Worm (Caenorhabditis elegans) whole organism, L1 larva: ENCODE measurements around the gene ZK742.6.

Experiments used
- C04F5.9 ChIP-seq: sonication (generic microtip); optimal IDR thresholded peaks from 2 replicates; lab custom pipeline; 2016; ENCODE audit warnings: missing genetic modification characterization, missing compliant biosample characterization
- aha-1 ChIP-seq: fragments of 150-350 bp; optimal IDR thresholded peaks from 2 replicates; lab custom pipeline; 2014; ENCODE audit warnings: missing biosample characterization, missing genetic modification characterization
- ceh-88 ChIP-seq: fragments of 200-800 bp; sonication (Bioruptor generic); IDR thresholded peaks from 2 replicates; pipeline ENCODE4 v1.3.6; 2022; ENCODE audit warnings: missing genetic modification characterization, missing compliant biosample characterization
- dpl-1 ChIP-seq, 3 experiments: fragments of 150-350 bp in 2 of 3; sonication (generic microtip) in 1 of 3; optimal IDR thresholded peaks; 2 replicates each; lab custom pipeline; 2014 to 2017; ENCODE audit warnings: missing biosample characterization in 3 of 3, missing genetic modification characterization in 3 of 3, missing genetic modification reagents in 3 of 3
- dsc-1 ChIP-seq: sonication (generic microtip); optimal IDR thresholded peaks from 2 replicates; lab custom pipeline; 2016; ENCODE audit warnings: mild to moderate bottlenecking, missing genetic modification characterization, missing compliant biosample characterization
- efl-1 ChIP-seq, 4 experiments: fragments of 150-350 bp; optimal IDR thresholded peaks in 3 of 4; peaks in 1 of 4; 1 replicate in 1 of 4; 2 replicates in 3 of 4; lab custom pipeline; 2014; ENCODE audit warnings: missing biosample characterization in 2 of 4, missing genetic modification characterization in 2 of 4, missing genetic modification reagents in 2 of 4
- efl-3 ChIP-seq: fragments of 200-800 bp; sonication (Bioruptor generic); optimal IDR thresholded peaks from 2 replicates; lab custom pipeline; 2018; ENCODE audit warnings: mild to moderate bottlenecking, missing genetic modification characterization, missing compliant biosample characterization
- egl-27 ChIP-seq, 2 experiments: fragments of 150-350 bp in 1 of 2; sonication (generic microtip); optimal IDR thresholded peaks; 3 replicates each; lab custom pipeline; 2017 to 2018; ENCODE audit warnings: missing biosample characterization in 2 of 2, missing genetic modification characterization in 2 of 2, missing genetic modification reagents in 2 of 2
- elt-3 ChIP-seq, 6 experiments: fragments of 150-350 bp in 1 of 6; sonication (generic microtip); optimal IDR thresholded peaks; 2 replicates each; lab custom pipeline; 2017 to 2018; ENCODE audit warnings: missing biosample characterization in 6 of 6, missing genetic modification characterization in 6 of 6, inconsistent platforms in 1 of 6
- hlh-4 ChIP-seq: sonication (generic microtip); optimal IDR thresholded peaks from 2 replicates; lab custom pipeline; 2016; ENCODE audit warnings: mild to moderate bottlenecking, missing genetic modification characterization, missing compliant biosample characterization
- jun-1 ChIP-seq: fragments of 150-350 bp; optimal IDR thresholded peaks from 2 replicates; lab custom pipeline; 2014; ENCODE audit warnings: missing biosample characterization, missing genetic modification reagents, missing genetic modification characterization
- lin-14 ChIP-seq: fragments of 200-800 bp; sonication (Bioruptor generic); optimal IDR thresholded peaks from 2 replicates; lab custom pipeline; 2018; ENCODE audit warnings: mild to moderate bottlenecking, missing genetic modification characterization, moderate library complexity, missing compliant biosample characterization
- lin-15B ChIP-seq: fragments of 150-350 bp; sonication (generic microtip); optimal IDR thresholded peaks from 3 replicates; lab custom pipeline; 2014; ENCODE audit warnings: missing biosample characterization, missing genetic modification characterization
- lin-35 ChIP-seq, 2 experiments: fragments of 150-350 bp; optimal IDR thresholded peaks; 2 replicates each; lab custom pipeline; 2014; ENCODE audit warnings: missing biosample characterization in 2 of 2, missing genetic modification characterization in 2 of 2, missing genetic modification reagents in 2 of 2
- lsy-2 ChIP-seq, 2 experiments: fragments of 150-350 bp; optimal IDR thresholded peaks; 2 replicates each; lab custom pipeline; 2014; ENCODE audit warnings: missing biosample characterization in 2 of 2, missing genetic modification characterization in 2 of 2
- nhr-12 ChIP-seq: sonication (generic microtip); optimal IDR thresholded peaks from 2 replicates; lab custom pipeline; 2017; ENCODE audit warnings: missing biosample characterization, missing genetic modification characterization
- nhr-19 ChIP-seq: fragments of 200-800 bp; sonication (Bioruptor generic); conservative IDR thresholded peaks from 2 replicates; pipeline ENCODE4 v1.3.6; 2022; ENCODE audit warnings: missing genetic modification characterization, missing compliant biosample characterization
- nhr-20 ChIP-seq: sonication (generic microtip); optimal IDR thresholded peaks from 2 replicates; lab custom pipeline; 2016; ENCODE audit warnings: mild to moderate bottlenecking, missing genetic modification characterization, missing compliant biosample characterization
- nhr-237 ChIP-seq: fragments of 150-350 bp; optimal IDR thresholded peaks from 2 replicates; lab custom pipeline; 2014; ENCODE audit warnings: missing biosample characterization, missing genetic modification characterization
- nhr-28 ChIP-seq: fragments of 150-350 bp; optimal IDR thresholded peaks from 2 replicates; lab custom pipeline; 2014; ENCODE audit warnings: missing biosample characterization, missing genetic modification characterization
- nhr-47 ChIP-seq: sonication (generic microtip); optimal IDR thresholded peaks from 2 replicates; lab custom pipeline; 2016; ENCODE audit warnings: mild to moderate bottlenecking, missing genetic modification characterization, moderate library complexity, missing compliant biosample characterization
- nhr-71 ChIP-seq: sonication (generic microtip); optimal IDR thresholded peaks from 2 replicates; lab custom pipeline; 2016; ENCODE audit warnings: mild to moderate bottlenecking, missing genetic modification characterization, moderate library complexity, missing compliant biosample characterization
- nhr-84 ChIP-seq: sonication (generic microtip); optimal IDR thresholded peaks from 2 replicates; lab custom pipeline; 2017; ENCODE audit warnings: missing biosample characterization, missing genetic modification characterization
- nhr-85 ChIP-seq: sonication (generic microtip); peaks from one replicate; lab custom pipeline; 2016; ENCODE audit warnings: missing genetic modification characterization, inconsistent platforms, missing compliant biosample characterization
- nhr-90 ChIP-seq: sonication (generic microtip); optimal IDR thresholded peaks from 2 replicates; lab custom pipeline; 2016; ENCODE audit warnings: mild to moderate bottlenecking, missing genetic modification characterization, missing compliant biosample characterization; ENCODE audit not compliant: poor library complexity
- pag-3 ChIP-seq: sonication (generic microtip); optimal IDR thresholded peaks from 2 replicates; lab custom pipeline; 2017; ENCODE audit warnings: missing genetic modification characterization, mild to moderate bottlenecking, missing compliant biosample characterization, antibody characterized with exemption, borderline replicate concordance; ENCODE audit not compliant: insufficient read depth
- rnt-1 ChIP-seq: sonication (generic microtip); optimal IDR thresholded peaks from 2 replicates; lab custom pipeline; 2016; ENCODE audit warnings: mild to moderate bottlenecking, missing genetic modification characterization, moderate library complexity, missing compliant biosample characterization
- skn-1 ChIP-seq: fragments of 150-350 bp; optimal IDR thresholded peaks from 2 replicates; lab custom pipeline; 2014; ENCODE audit warnings: missing biosample characterization, missing genetic modification characterization
- snu-23 ChIP-seq: sonication (generic microtip); optimal IDR thresholded peaks from 2 replicates; lab custom pipeline; 2016; ENCODE audit warnings: missing genetic modification characterization, missing compliant biosample characterization
- unc-98 ChIP-seq: fragments of 200-800 bp; sonication (Bioruptor generic); IDR thresholded peaks from 2 replicates; pipeline ENCODE4 v1.3.6; 2022; ENCODE audit warnings: missing genetic modification characterization, missing compliant biosample characterization
- vab-15 ChIP-seq: sonication (generic microtip); optimal IDR thresholded peaks from 2 replicates; lab custom pipeline; 2017; ENCODE audit warnings: missing genotype, mild to moderate bottlenecking, missing genetic modification characterization, missing compliant biosample characterization
- zip-4 ChIP-seq: fragments of 200-800 bp; sonication (Bioruptor generic); optimal IDR thresholded peaks from 2 replicates; lab custom pipeline; 2018; ENCODE audit warnings: mild to moderate bottlenecking, missing genetic modification characterization, moderate library complexity, missing compliant biosample characterization
- ztf-11 ChIP-seq, 2 experiments: sonication (generic microtip); optimal IDR thresholded peaks; 2 replicates each; lab custom pipeline; 2016 to 2017; ENCODE audit warnings: missing genetic modification characterization in 2 of 2, missing biosample characterization in 1 of 2, missing compliant biosample characterization in 1 of 2
- ztf-4 ChIP-seq: fragments of 150-350 bp; optimal IDR thresholded peaks from 2 replicates; lab custom pipeline; 2014; ENCODE audit warnings: missing biosample characterization, missing genetic modification characterization

Gene ZK742.6

DNA sequence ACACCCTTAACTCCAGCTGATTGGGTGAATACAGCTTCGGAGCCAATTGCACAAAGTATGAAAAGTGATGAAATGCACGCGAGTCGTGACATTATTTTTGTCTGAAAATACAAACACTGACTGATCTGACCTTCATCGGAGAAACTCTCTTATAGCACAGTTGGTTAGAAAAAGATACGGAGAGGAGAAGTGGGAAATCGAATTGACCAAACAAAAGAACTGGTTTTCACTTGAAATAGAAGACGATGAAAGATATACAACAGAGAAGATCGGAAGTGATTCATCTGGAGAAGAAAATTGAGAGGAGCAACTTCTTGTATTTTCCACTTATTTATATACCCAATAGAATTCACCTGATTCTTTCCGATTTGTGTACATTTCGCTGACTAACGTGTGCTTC is 23.1 kb upstream of the ZK742.6 start, which contains the start of gene ttr-33:
ttr-33 (minus strand) TSS at position 101 of the 400 bp plus-strand sequence.
- peak in 1 of 6 experiments; percentile 3 for TF ChIP-seq elt-3 (tag; optimal IDR thresholded peaks at IDR 0.05; lab: Kevin White, UChicago)
- TF ChIP-seq aha-1 (tag; lab: Kevin White, UChicago), result no peak

DNA sequence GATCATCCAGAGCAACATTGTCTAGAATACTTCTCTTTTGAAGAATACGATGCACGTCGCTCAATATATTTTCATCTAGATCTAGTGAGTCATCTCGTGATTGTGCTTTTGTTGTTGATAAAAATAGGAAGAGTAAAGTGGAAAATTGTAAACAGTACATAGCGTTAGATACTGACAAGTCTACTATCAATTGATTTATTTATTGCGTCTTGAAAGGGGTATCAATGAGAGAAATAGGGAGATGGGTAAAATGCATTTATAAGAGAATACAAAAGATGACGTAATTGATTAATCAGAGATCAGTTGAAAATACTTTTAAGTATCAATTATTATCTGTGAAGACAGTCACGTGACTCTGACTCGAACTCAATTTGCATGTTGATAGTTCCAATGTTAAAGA is 22.2 kb upstream of the ZK742.6 start, which contains the start of gene txt-5:
txt-5 (minus strand) TSS at position 224 of the 400 bp plus-strand sequence.
- TF ChIP-seq nhr-71 (peak; percentile 72), zip-4 (GFP tag; lab: Kevin White, UChicago) (no peak), nhr-84 (no peak), nhr-47 (tag; lab: Kevin White, UChicago) (peak; percentile 24), pag-3 (no peak), egl-27 (tag; optimal IDR thresholded peaks at IDR 0.05; lab: Kevin White, UChicago) (no peak), vab-15 (tag; lab: Kevin White, UChicago) (no peak), nhr-85 (tag; lab: Kevin White, UChicago) (peak; percentile 86), lin-35 (GFP tag; optimal IDR thresholded peaks at IDR 0.05; lab: Kevin White, UChicago) (peak in 1 of 2 experiments; percentile 43), lin-14 (peak; percentile 51), nhr-20 (tag; lab: Kevin White, UChicago) (peak; percentile 57), nhr-28 (tag; lab: Kevin White, UChicago) (no peak), dsc-1 (tag; lab: Kevin White, UChicago) (no peak), snu-23 (peak; percentile 53), lsy-2 (tag; optimal IDR thresholded peaks at IDR 0.05; lab: Kevin White, UChicago) (peak in 1 of 2 experiments; percentile 22), efl-3 (GFP tag; lab: Kevin White, UChicago) (no peak), lin-15B (tag; lab: Kevin White, UChicago) (no peak), nhr-19 (peak; percentile 37), nhr-90 (peak; percentile 67), elt-3 (tag; optimal IDR thresholded peaks at IDR 0.05; lab: Kevin White, UChicago) (peak in 3 of 6 experiments; percentile 43 to 83 (median 68))

DNA sequence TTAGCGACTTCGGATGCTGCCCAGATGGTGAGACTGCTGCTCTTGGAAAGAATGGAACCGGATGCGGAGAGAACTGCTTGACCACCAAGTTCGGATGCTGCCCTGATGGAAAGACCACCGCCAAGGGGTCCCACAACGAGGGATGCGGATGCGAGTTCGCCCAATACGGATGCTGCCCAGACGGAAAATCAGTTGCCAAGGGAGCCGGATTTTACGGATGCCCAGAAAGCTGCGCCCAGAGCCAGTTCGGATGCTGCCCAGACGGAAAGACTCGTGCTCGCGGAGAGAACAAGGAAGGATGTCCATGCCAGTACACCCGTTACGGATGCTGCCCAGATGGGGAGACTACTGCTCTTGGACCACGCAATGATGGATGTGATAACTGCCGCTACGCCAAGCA is 16.2 kb upstream of the ZK742.6 start:
- TF ChIP-seq efl-1 (optimal IDR thresholded peaks at IDR 0.05; lab: Kevin White, UChicago) (no peak), efl-1 (GFP tag; optimal IDR thresholded peaks at IDR 0.05 in 1 of 2; lab: Kevin White, UChicago) (peak in 1 of 2 experiments; percentile 65), ceh-88 (GFP tag; lab: Robert Waterston, UW) (no peak), nhr-19 (no peak)

DNA sequence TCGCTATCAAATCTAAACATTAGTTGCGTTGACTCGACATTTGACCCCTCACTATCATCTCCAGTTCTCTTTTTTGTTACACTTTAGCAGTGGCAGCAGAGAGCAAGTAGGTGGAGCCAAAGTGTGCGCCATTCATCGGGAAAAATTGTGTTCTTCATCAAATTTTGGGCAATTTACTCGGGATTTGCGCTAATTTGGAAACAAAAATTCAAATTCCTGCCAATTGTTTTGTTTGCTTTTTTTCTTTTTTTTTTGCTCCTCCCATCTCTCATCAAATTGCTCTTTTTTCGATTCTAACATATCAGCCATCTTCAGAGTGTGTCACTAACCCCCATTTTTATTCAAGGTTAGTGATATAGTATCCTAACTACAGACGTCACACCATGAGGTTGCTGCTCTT is 12.2 kb upstream of the ZK742.6 start, which contains the start of gene mig-6:
mig-6 (plus strand) TSS at position 301 of the 400 bp plus-strand sequence.
- no peak for TF ChIP-seq nhr-12 (tag; lab: Kevin White, UChicago)
- TF ChIP-seq nhr-20 (tag; lab: Kevin White, UChicago), result no peak
- TF ChIP-seq vab-15 (tag; lab: Kevin White, UChicago), result no peak
- no peak for TF ChIP-seq efl-1 (optimal IDR thresholded peaks at IDR 0.05; lab: Kevin White, UChicago)
- no peak for TF ChIP-seq efl-1 (GFP tag; optimal IDR thresholded peaks at IDR 0.05 in 1 of 2; lab: Kevin White, UChicago)
- TF ChIP-seq, all 84 proteins: peak for 0

DNA sequence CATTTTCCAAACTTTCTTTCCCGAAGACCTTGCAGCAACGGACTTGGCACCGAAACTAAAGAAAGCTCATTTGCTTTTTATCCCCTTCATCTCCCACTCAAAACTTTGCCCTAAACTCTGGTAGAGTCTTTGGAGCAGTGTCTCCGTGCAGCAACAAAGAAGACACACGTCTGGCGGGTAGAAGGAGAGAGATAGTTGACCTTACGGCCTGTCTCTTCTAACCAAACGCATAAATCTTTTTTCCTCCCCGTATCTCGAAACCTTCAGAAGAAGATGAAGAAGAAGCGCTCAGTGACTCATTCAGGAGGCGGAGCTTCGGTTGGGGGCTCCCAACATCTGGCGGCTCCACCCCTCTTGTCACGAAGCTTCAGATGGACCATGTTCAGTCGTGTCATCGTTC is 11.6 kb upstream of the ZK742.6 start:
- TF ChIP-seq ztf-11 (tag; optimal IDR thresholded peaks at IDR 0.05; lab: Kevin White, UChicago) (no peak), vab-15 (tag; lab: Kevin White, UChicago) (no peak), dsc-1 (tag; lab: Kevin White, UChicago) (peak; percentile 49), rnt-1 (tag; lab: Kevin White, UChicago) (peak; percentile 54), C04F5.9 (tag; lab: Kevin White, UChicago) (no peak), ztf-4 (no peak)

DNA sequence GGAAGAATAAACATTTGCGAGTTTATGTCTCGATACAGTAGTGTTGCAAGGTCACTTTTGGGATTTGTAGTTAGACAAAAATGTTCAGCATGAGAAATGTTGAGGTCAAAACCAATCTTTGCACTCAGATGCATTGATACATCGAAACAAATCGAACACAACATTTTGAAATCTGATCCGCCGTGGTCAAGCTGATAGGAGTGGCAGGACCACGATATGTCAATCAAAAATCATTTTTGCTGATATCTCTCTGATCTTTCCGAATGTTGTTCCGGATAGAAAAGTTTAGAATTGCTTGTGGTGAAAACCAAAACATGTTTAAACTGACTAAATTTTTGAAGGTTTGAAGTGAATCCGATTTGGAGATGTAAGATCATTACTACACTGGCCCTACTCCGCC is 11.1 kb upstream of the ZK742.6 start:
- no peak for TF ChIP-seq ztf-4
- no peak for TF ChIP-seq hlh-4 (tag; lab: Kevin White, UChicago)
- no peak for TF ChIP-seq jun-1 (tag; lab: Kevin White, UChicago)
- no peak for TF ChIP-seq nhr-20 (tag; lab: Kevin White, UChicago)
- TF ChIP-seq unc-98 (GFP tag; lab: Robert Waterston, UW), result no peak
- no peak for TF ChIP-seq nhr-71
- no peak for TF ChIP-seq dpl-1 (GFP tag; optimal IDR thresholded peaks at IDR 0.05; lab: Kevin White, UChicago)
- TF ChIP-seq nhr-237 (tag; lab: Kevin White, UChicago), result no peak
- TF ChIP-seq skn-1 (tag; lab: Kevin White, UChicago), result no peak
- TF ChIP-seq ceh-88 (GFP tag; lab: Robert Waterston, UW), result no peak
